Fruit fly (Drosophila melanogaster) whole organism, embryonic: ENCODE results near the gene IntS9.

Experiments
- Ada2b ChIP-seq: fragments of 200-800 bp; sonication (Bioruptor generic); IDR thresholded peaks from 2 replicates; pipeline ENCODE4 v1.3.6; 2022; ENCODE audit warnings: missing biosample characterization, missing genetic modification characterization
- Bdp1 ChIP-seq: fragments of 200-800 bp; sonication (Bioruptor generic); optimal IDR thresholded peaks from 3 replicates; lab custom pipeline; 2016; ENCODE audit warnings: missing biosample characterization, missing genetic modification characterization
- Bgb ChIP-seq: fragments of 200-800 bp; sonication (Bioruptor generic); IDR thresholded peaks from 2 replicates; pipeline ENCODE4 v1.3.6; 2022; ENCODE audit warnings: missing biosample characterization, missing genetic modification characterization; ENCODE audit not compliant: partially characterized antibody
- Blimp-1 ChIP-seq: fragments of 200-800 bp; sonication (Bioruptor generic); optimal IDR thresholded peaks from 3 replicates; lab custom pipeline; 2018; ENCODE audit warnings: missing biosample characterization, missing genetic modification characterization, mild to moderate bottlenecking, moderate library complexity, missing genetic modification reagents
- C15 ChIP-seq: fragments of 200-800 bp; sonication (Bioruptor generic); IDR thresholded peaks from 3 replicates; pipeline ENCODE4 v1.3.6; 2022; ENCODE audit warnings: missing biosample characterization, missing genetic modification characterization
- CG12769 ChIP-seq: fragments of 200-800 bp; sonication (Bioruptor generic); optimal IDR thresholded peaks from 2 replicates; lab custom pipeline; 2019; ENCODE audit warnings: missing biosample characterization, mild to moderate bottlenecking, missing genetic modification characterization, moderate library complexity
- CG13424 ChIP-seq: fragments of 200-800 bp; sonication (Bioruptor generic); optimal IDR thresholded peaks from 2 replicates; lab custom pipeline; 2019; ENCODE audit warnings: missing biosample characterization, mild to moderate bottlenecking, missing genetic modification characterization, moderate library complexity
- CG14667 ChIP-seq: fragments of 200-800 bp; sonication (Bioruptor generic); IDR thresholded peaks from 2 replicates; pipeline ENCODE4 v1.3.6; 2022; ENCODE audit warnings: missing biosample characterization, missing genetic modification characterization
- CG17612 ChIP-seq: fragments of 200-800 bp; sonication (Bioruptor generic); IDR thresholded peaks from 2 replicates; pipeline ENCODE4 v1.3.6; 2022; ENCODE audit warnings: missing biosample characterization, missing genetic modification characterization
- CG3065 ChIP-seq: fragments of 200-800 bp; sonication (Bioruptor generic); optimal IDR thresholded peaks from 2 replicates; lab custom pipeline; 2016; ENCODE audit warnings: missing biosample characterization, missing genetic modification characterization
- CG31224 ChIP-seq: fragments of 200-800 bp; sonication (Bioruptor generic); IDR thresholded peaks from 2 replicates; pipeline ENCODE4 v1.3.6; 2022; ENCODE audit warnings: missing biosample characterization, missing genetic modification characterization
- CG32532 ChIP-seq: fragments of 200-800 bp; sonication (Bioruptor generic); IDR thresholded peaks from 2 replicates; pipeline ENCODE4 v1.3.6; 2022; ENCODE audit warnings: missing biosample characterization, missing genetic modification characterization
- CG33557 ChIP-seq: fragments of 200-800 bp; sonication (Bioruptor generic); optimal IDR thresholded peaks from 2 replicates; lab custom pipeline; 2019; ENCODE audit warnings: missing biosample characterization, mild to moderate bottlenecking, missing genetic modification characterization, moderate library complexity
- CG5180 ChIP-seq: fragments of 200-800 bp; sonication (Bioruptor generic); optimal IDR thresholded peaks from 3 replicates; lab custom pipeline; 2017; ENCODE audit warnings: missing biosample characterization, missing genetic modification characterization, mild to moderate bottlenecking, moderate library complexity, missing genetic modification reagents
- CG7987 ChIP-seq: fragments of 200-800 bp; sonication (Bioruptor generic); optimal IDR thresholded peaks from 2 replicates; lab custom pipeline; 2018; ENCODE audit warnings: missing biosample characterization, mild to moderate bottlenecking, missing genetic modification characterization, moderate library complexity
- CG9437 ChIP-seq: fragments of 200-800 bp; sonication (Bioruptor generic); optimal IDR thresholded peaks from 2 replicates; lab custom pipeline; 2018; ENCODE audit warnings: missing biosample characterization, mild to moderate bottlenecking, missing genetic modification characterization
- CHES-1-like ChIP-seq: fragments of 200-800 bp; sonication (Bioruptor generic); optimal IDR thresholded peaks from 2 replicates; lab custom pipeline; 2016; ENCODE audit warnings: missing biosample characterization, missing genetic modification characterization
- CkIIα-i1 ChIP-seq: fragments of 200-800 bp; sonication (Bioruptor generic); IDR thresholded peaks from 2 replicates; pipeline ENCODE4 v1.3.6; 2022; ENCODE audit warnings: missing biosample characterization, missing genetic modification characterization
- CoRest ChIP-seq: fragments of 200-800 bp; sonication (Bioruptor generic); optimal IDR thresholded peaks from 3 replicates; lab custom pipeline; 2018; ENCODE audit warnings: missing biosample characterization, mild to moderate bottlenecking, missing genetic modification characterization, moderate library complexity
- CrebB ChIP-seq: fragments of 200-800 bp; sonication (Bioruptor generic); optimal IDR thresholded peaks from 3 replicates; lab custom pipeline; 2018; ENCODE audit warnings: missing biosample characterization, mild to moderate bottlenecking, missing genetic modification characterization
- Dip2 ChIP-seq: fragments of 200-800 bp; sonication (Bioruptor generic); IDR thresholded peaks from 2 replicates; pipeline ENCODE4 v1.3.6; 2022; ENCODE audit warnings: missing biosample characterization, missing genetic modification characterization
- HLH4C ChIP-seq: fragments of 200-800 bp; sonication (Bioruptor generic); IDR thresholded peaks from 3 replicates; pipeline ENCODE4 v1.3.6; 2022; ENCODE audit warnings: missing biosample characterization, missing genetic modification characterization; ENCODE audit not compliant: partially characterized antibody
- MBD-R2 ChIP-seq: fragments of 200-800 bp; sonication (Bioruptor generic); IDR thresholded peaks from 2 replicates; pipeline ENCODE4 v1.3.6; 2022; ENCODE audit warnings: missing biosample characterization, missing genetic modification characterization
- Optix ChIP-seq: fragments of 200-800 bp; sonication (Bioruptor generic); IDR thresholded peaks from 3 replicates; pipeline ENCODE4 v1.3.6; 2022; ENCODE audit warnings: missing biosample characterization, missing genetic modification characterization
- Poxn ChIP-seq: fragments of 200-800 bp; sonication (Bioruptor generic); IDR thresholded peaks from 2 replicates; pipeline ENCODE4 v1.3.6; 2022; ENCODE audit warnings: missing biosample characterization, missing genetic modification characterization
- Ravus ChIP-seq: fragments of 200-800 bp; sonication (Bioruptor generic); IDR thresholded peaks from 2 replicates; pipeline ENCODE4 v1.3.6; 2022; ENCODE audit warnings: missing biosample characterization, missing genetic modification characterization
- Trl ChIP-seq, 3 experiments: fragments of >200 bp in 2 of 3; fragments of 200-800 bp in 1 of 3; sonication (Bioruptor generic) in 1 of 3; optimal IDR thresholded peaks; 2 replicates in 1 of 3; 3 replicates in 2 of 3; lab custom pipeline; 2016 to 2017; ENCODE audit warnings: missing biosample characterization in 1 of 3, missing genetic modification characterization in 1 of 3
- Xbp1 ChIP-seq: fragments of 200-800 bp; sonication (Bioruptor generic); optimal IDR thresholded peaks from 3 replicates; lab custom pipeline; 2016; ENCODE audit warnings: missing biosample characterization, mild to moderate bottlenecking, missing genetic modification characterization
- ac ChIP-seq: fragments of 200-800 bp; sonication (Bioruptor generic); optimal IDR thresholded peaks from 3 replicates; lab custom pipeline; 2017; ENCODE audit warnings: missing biosample characterization, mild to moderate bottlenecking, missing genetic modification characterization
- al ChIP-seq: fragments of 200-800 bp; sonication (Bioruptor generic); IDR thresholded peaks from 2 replicates; pipeline ENCODE4 v1.3.6; 2022; ENCODE audit warnings: missing biosample characterization, missing genetic modification characterization
- cg ChIP-seq: fragments of 200-800 bp; sonication (Bioruptor generic); optimal IDR thresholded peaks from 3 replicates; lab custom pipeline; 2019; ENCODE audit warnings: missing biosample characterization, mild to moderate bottlenecking, missing genetic modification characterization, moderate library complexity
- chm ChIP-seq: fragments of 200-800 bp; sonication (Bioruptor generic); IDR thresholded peaks from 2 replicates; pipeline ENCODE4 v1.3.6; 2022; ENCODE audit warnings: missing biosample characterization, missing genetic modification characterization
- croc ChIP-seq: fragments of 200-800 bp; sonication (Bioruptor generic); conservative IDR thresholded peaks from 3 replicates; pipeline ENCODE4 v1.3.6; 2022; ENCODE audit warnings: missing biosample characterization, missing genetic modification characterization
- dm ChIP-seq: fragments of 200-800 bp; sonication (Bioruptor generic); optimal IDR thresholded peaks from 3 replicates; lab custom pipeline; 2016; ENCODE audit warnings: missing biosample characterization, missing genetic modification characterization
- ewg ChIP-seq: fragments of 200-800 bp; sonication (Bioruptor generic); optimal IDR thresholded peaks from 3 replicates; lab custom pipeline; 2017; ENCODE audit warnings: mild to moderate bottlenecking, missing biosample characterization, missing genetic modification reagents, missing genetic modification characterization
- h ChIP-seq: fragments of >200 bp; optimal IDR thresholded peaks from 2 replicates; lab custom pipeline; 2017
- hb ChIP-seq: fragments of 200-800 bp; sonication (Bioruptor generic); IDR thresholded peaks from 3 replicates; pipeline ENCODE4 v1.3.6; 2022; ENCODE audit warnings: missing biosample characterization, missing genetic modification characterization; ENCODE audit not compliant: partially characterized antibody
- lov ChIP-seq, 2 experiments: fragments of 200-800 bp in 1 of 2; fragments of >200 bp in 1 of 2; sonication (Bioruptor generic) in 1 of 2; IDR thresholded peaks in 1 of 2; optimal IDR thresholded peaks in 1 of 2; 2 replicates in 1 of 2; 3 replicates in 1 of 2; pipeline versions ENCODE4 v1.3.6 to Lab custom; 2017 to 2022; ENCODE audit warnings: missing biosample characterization in 1 of 2, missing genetic modification characterization in 1 of 2
- mam ChIP-seq: fragments of 200-800 bp; sonication (Bioruptor generic); optimal IDR thresholded peaks from 3 replicates; lab custom pipeline; 2016; ENCODE audit warnings: missing biosample characterization, missing genetic modification characterization
- mld ChIP-seq: fragments of 200-800 bp; sonication (Bioruptor generic); IDR thresholded peaks from 3 replicates; pipeline ENCODE4 v1.3.6; 2022; ENCODE audit warnings: missing biosample characterization, missing genetic modification characterization; ENCODE audit not compliant: partially characterized antibody
- repo ChIP-seq: fragments of 200-800 bp; sonication (Bioruptor generic); optimal IDR thresholded peaks from 2 replicates; lab custom pipeline; 2016; ENCODE audit warnings: missing biosample characterization, missing genetic modification characterization
- sima ChIP-seq: fragments of 200-800 bp; sonication (Bioruptor generic); optimal IDR thresholded peaks from 2 replicates; lab custom pipeline; 2016; ENCODE audit warnings: missing biosample characterization, missing genetic modification characterization
- sna ChIP-seq: fragments of 200-800 bp; sonication (Bioruptor generic); IDR thresholded peaks from 2 replicates; pipeline ENCODE4 v1.3.6; 2022; ENCODE audit warnings: missing biosample characterization, missing genetic modification characterization; ENCODE audit not compliant: partially characterized antibody
- sob ChIP-seq: fragments of 200-800 bp; sonication (Bioruptor generic); IDR thresholded peaks from 2 replicates; pipeline ENCODE4 v1.3.6; 2022; ENCODE audit warnings: missing biosample characterization, missing genetic modification characterization
- sug ChIP-seq: fragments of 200-800 bp; optimal IDR thresholded peaks from 2 replicates; lab custom pipeline; 2019; ENCODE audit warnings: missing biosample characterization, mild to moderate bottlenecking, missing genetic modification characterization, moderate library complexity
- tgo ChIP-seq: fragments of 200-800 bp; sonication (Bioruptor generic); IDR thresholded peaks from 3 replicates; pipeline ENCODE4 v1.3.6; 2022; ENCODE audit warnings: missing biosample characterization, missing genetic modification characterization
- vfl ChIP-seq: fragments of 200-800 bp; sonication (Bioruptor generic); optimal IDR thresholded peaks from 2 replicates; lab custom pipeline; 2016; ENCODE audit warnings: missing biosample characterization, missing genetic modification characterization

IntS9 gene

DNA sequence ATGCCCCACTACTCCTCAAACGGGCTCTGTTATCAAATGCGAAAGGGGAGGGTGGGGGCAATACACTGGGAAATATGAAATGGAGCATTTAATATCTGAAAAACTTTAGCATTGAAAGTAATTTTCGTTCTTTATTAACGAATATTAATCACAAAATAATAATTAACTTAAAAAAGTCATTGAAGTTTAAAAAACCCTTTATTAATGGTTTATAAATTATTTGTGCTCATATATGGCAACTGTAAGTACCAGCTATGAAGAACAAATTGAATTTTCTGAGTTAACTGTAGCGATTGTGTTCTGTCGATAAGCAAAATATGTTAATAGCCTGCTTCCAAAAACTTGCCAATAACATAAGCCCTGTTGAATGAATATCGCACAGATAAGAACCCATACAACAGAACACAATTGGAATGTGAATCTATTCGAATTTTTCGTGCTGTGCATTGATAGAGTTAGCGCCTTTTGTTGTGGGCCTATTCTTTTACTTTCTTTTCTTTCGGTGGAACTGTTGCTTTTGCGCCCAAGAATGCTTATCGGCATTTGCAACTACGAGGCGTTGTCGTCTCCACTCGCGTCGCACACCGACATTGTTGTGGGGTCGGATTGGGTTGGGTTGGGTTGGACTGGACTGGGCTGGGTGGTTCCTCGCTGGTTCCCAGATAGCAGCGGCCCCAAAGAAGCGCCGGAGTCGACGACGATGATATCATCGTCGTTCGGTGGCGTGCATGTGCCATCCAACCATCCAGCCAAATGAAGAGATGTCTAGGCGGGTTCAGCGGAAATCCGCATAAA is 44.4 kb downstream of the IntS9 start (continued):
- TF ChIP-seq sna (GFP tag; lab: Robert Waterston, UW) (no peak), CG5180 (GFP tag; lab: Kevin White, UChicago) (peak; percentile 17), Ravus (GFP tag; lab: Robert Waterston, UW) (no peak), CkIIα-i1 (GFP tag; lab: Robert Waterston, UW) (no peak), MBD-R2 (GFP tag; lab: Robert Waterston, UW) (peak; percentile 9; the same call in 1 of the 2 replicates), ewg (no peak), CG7987 (no peak), lov (optimal IDR thresholded peaks at IDR 0.05; lab: Kevin White, UChicago) (no peak), lov (GFP tag; IDR thresholded peaks at IDR 0.05; lab: Robert Waterston, UW) (no peak), sob (GFP tag; lab: Robert Waterston, UW) (no peak; the same call in 1 of the 2 replicates), Bdp1 (GFP tag; lab: Kevin White, UChicago) (no peak), CG9437 (GFP tag; lab: Kevin White, UChicago) (peak; percentile 59), CoRest (tag; lab: Kevin White, UChicago) (no peak), hb (GFP tag; lab: Robert Waterston, UW) (no peak), tgo (GFP tag; lab: Robert Waterston, UW) (no peak; the same call in 2 of the 3 replicates), Blimp-1 (peak; percentile 64), CG17612 (GFP tag; lab: Robert Waterston, UW) (no peak), cg (GFP tag; lab: Kevin White, UChicago) (no peak), CG13424 (tag; lab: Kevin White, UChicago) (peak; percentile 56), CG14667 (GFP tag; lab: Robert Waterston, UW) (no peak), mam (GFP tag; lab: Kevin White, UChicago) (peak; percentile 5), chm (no peak), Dip2 (GFP tag; lab: Robert Waterston, UW) (no peak), mld (GFP tag; lab: Robert Waterston, UW) (no peak), Optix (no peak), vfl (GFP tag; lab: Kevin White, UChicago) (no peak), Poxn (GFP tag; lab: Robert Waterston, UW) (no peak), CHES-1-like (GFP tag; lab: Kevin White, UChicago) (peak; percentile 14), al (GFP tag; lab: Robert Waterston, UW) (no peak), h (lab: Kevin White, UChicago) (no peak), CrebB (tag; lab: Kevin White, UChicago) (no peak), CG31224 (GFP tag; lab: Robert Waterston, UW) (no peak), sug (tag; lab: Kevin White, UChicago) (no peak), CG32532 (GFP tag; lab: Robert Waterston, UW) (no peak; the same call in 1 of the 2 replicates), repo (GFP tag; lab: Kevin White, UChicago) (no peak), CG33557 (GFP tag; lab: Kevin White, UChicago) (peak; percentile 9), Trl (optimal IDR thresholded peaks at IDR 0.05; lab: Kevin White, UChicago) (no peak), Trl (GFP tag; optimal IDR thresholded peaks at IDR 0.05; lab: Kevin White, UChicago) (no peak), HLH4C (GFP tag; lab: Robert Waterston, UW) (no peak), CG3065 (GFP tag; lab: Kevin White, UChicago) (no peak), Xbp1 (GFP tag; lab: Kevin White, UChicago) (peak; percentile 29), dm (GFP tag; lab: Kevin White, UChicago) (no peak), sima (no peak), C15 (GFP tag; lab: Robert Waterston, UW) (0 out of 3 replicates have a peak, but pooled peaks have one; percentile 27), Ada2b (no peak), Bgb (no peak), croc (GFP tag; lab: Robert Waterston, UW) (no peak), CG12769 (tag; lab: Kevin White, UChicago) (no peak), ac (GFP tag; lab: Kevin White, UChicago) (no peak)
- TF ChIP-seq, all 482 proteins: peak for 132
